Worm (Caenorhabditis elegans) whole organism, midembryonic: ENCODE measurements around the gene Y82E9BR.20.

Source experiments
- T22C8.4 ChIP-seq: fragments of 200-800 bp; sonication (Bioruptor generic); IDR thresholded peaks from 2 replicates; pipeline ENCODE4 v1.3.6; 2022; ENCODE audit warnings: missing genetic modification characterization, missing compliant biosample characterization
- cog-1 ChIP-seq: sonication (generic microtip); optimal IDR thresholded peaks from 2 replicates; lab custom pipeline; 2016; ENCODE audit warnings: missing genetic modification characterization, missing compliant biosample characterization
- flt-1 ChIP-seq: fragments of 200-800 bp; sonication (Bioruptor generic); IDR thresholded peaks from 2 replicates; pipeline ENCODE4 v1.3.6; 2022; ENCODE audit warnings: missing genetic modification characterization, missing compliant biosample characterization
- klf-2 ChIP-seq: fragments of 200-800 bp; sonication (Bioruptor generic); conservative IDR thresholded peaks from 2 replicates; pipeline ENCODE4 v1.3.6; 2022; ENCODE audit warnings: missing genetic modification reagents, missing genetic modification characterization, missing compliant biosample characterization
- med-1 ChIP-seq: sonication (generic microtip); optimal IDR thresholded peaks from 2 replicates; lab custom pipeline; 2017; ENCODE audit warnings: missing genetic modification characterization, mild to moderate bottlenecking, missing compliant biosample characterization, antibody characterized with exemption, missing genetic modification reagents; ENCODE audit not compliant: insufficient read depth
- ref-1 ChIP-seq: fragments of 200-800 bp; sonication (Bioruptor generic); conservative IDR thresholded peaks from 2 replicates; pipeline ENCODE4 v1.3.6; 2022; ENCODE audit warnings: missing genetic modification reagents, missing genetic modification characterization, missing compliant biosample characterization
- tab-1 ChIP-seq: fragments of 200-800 bp; sonication (Bioruptor generic); IDR thresholded peaks from 2 replicates; pipeline ENCODE4 v1.3.6; 2022; ENCODE audit warnings: missing genetic modification characterization, missing compliant biosample characterization

DNA sequence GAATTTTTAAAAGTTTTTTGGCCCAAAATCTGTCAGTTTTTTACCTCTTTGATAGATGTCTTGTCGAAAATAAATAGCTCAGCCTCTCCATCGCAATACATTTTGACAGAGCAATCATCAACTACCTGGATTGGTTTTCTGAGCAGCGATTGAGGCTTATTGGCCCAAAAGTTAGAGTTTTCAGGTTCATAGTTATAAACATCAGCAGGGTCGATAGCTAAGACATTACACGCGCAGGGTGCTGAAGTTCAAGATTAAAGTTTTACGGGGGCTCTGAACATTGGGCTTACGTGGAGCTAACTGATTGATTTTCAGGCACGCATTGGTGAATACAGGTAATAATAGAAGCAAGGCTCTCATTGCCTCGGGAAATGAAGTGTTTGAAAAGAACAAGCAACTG, 14.5 kb upstream of the Y82E9BR.20 start, which contains the start of gene Y82E9BR.9:
- TF ChIP-seq med-1 (GFP tag; lab: Kevin White, UChicago), result no peak
- no peak for TF ChIP-seq cog-1 (tag; lab: Kevin White, UChicago)
- TF ChIP-seq flt-1 (GFP tag; lab: Robert Waterston, UW), result no peak
- no peak for TF ChIP-seq tab-1 (GFP tag; lab: Robert Waterston, UW)
- TF ChIP-seq klf-2 (GFP tag; lab: Robert Waterston, UW), result no peak
- no peak for TF ChIP-seq T22C8.4
- no peak for TF ChIP-seq ref-1 (GFP tag; lab: Robert Waterston, UW)
